Worm (Caenorhabditis elegans): ENCODE data around the gene C28A5.2.

Gene C28A5.2

ce11 chrIII:4439493-4439983, at the start of gene C28A5.2:
TSS of gene C28A5.2 (minus strand) at chrIII:4439543.
- TF ChIP-seq F33H1.4 (GFP tag; IDR thresholded peaks at IDR 0.05) (peak; percentile 79), pbrm-1 (GFP tag; IDR thresholded peaks at IDR 0.05) (no peak), madf-8 (GFP tag; conservative IDR thresholded peaks at IDR 0.05) (peak; percentile 90), madf-6 (GFP tag; IDR thresholded peaks at IDR 0.05) (peak; percentile 91), ceh-40 (GFP tag; IDR thresholded peaks at IDR 0.05) (no peak), xnd-1 (tag; optimal IDR thresholded peaks at IDR 0.05) (peak; percentile 62), tbp1 (GFP tag; optimal IDR thresholded peaks at IDR 0.05) (no peak), F57C9.4 (tag; optimal IDR thresholded peaks at IDR 0.05) (no peak), egrh-3 (GFP tag; IDR thresholded peaks at IDR 0.05) (no peak), ets-4 (GFP tag; optimal IDR thresholded peaks at IDR 0.05) (no peak), ceh-100 (GFP tag; IDR thresholded peaks at IDR 0.05) (no peak), lsl-1 (GFP tag; optimal IDR thresholded peaks at IDR 0.05) (peak; percentile 76)

- TF ChIP-seq madf-3 (GFP tag; IDR thresholded peaks at IDR 0.05): no peak; the same call in 1 of the 2 replicates
- TF ChIP-seq B0019.2 (GFP tag; conservative IDR thresholded peaks at IDR 0.05): peak; percentile 98
- no peak for TF ChIP-seq nhr-179 (tag; optimal IDR thresholded peaks at IDR 0.05)
- TF ChIP-seq Y79H2A.3 (GFP tag; conservative IDR thresholded peaks at IDR 0.05): peak; percentile 96
- peak; percentile 85 for TF ChIP-seq mcd-1 (GFP tag; IDR thresholded peaks at IDR 0.05)
- TF ChIP-seq C17E4.6 (GFP tag; IDR thresholded peaks at IDR 0.05): peak; percentile 98
- no peak for TF ChIP-seq let-607 (tag; optimal IDR thresholded peaks at IDR 0.05)
- TF ChIP-seq madf-8 (GFP tag; conservative IDR thresholded peaks at IDR 0.05): peak; percentile 99
- peak; percentile 60; the same call in 1 of the 2 replicates for TF ChIP-seq hmg-20 (GFP tag; IDR thresholded peaks at IDR 0.05)
- no peak for TF ChIP-seq C06A6.2 (GFP tag; conservative IDR thresholded peaks at IDR 0.05)
- TF ChIP-seq rpc-1 (optimal IDR thresholded peaks at IDR 0.05): no peak
- peak; percentile 21 for TF ChIP-seq rpc-1 (tag; optimal IDR thresholded peaks at IDR 0.05)
- no peak for TF ChIP-seq egl-18 (GFP tag; IDR thresholded peaks at IDR 0.05)
- TF ChIP-seq aptf-3 (GFP tag; IDR thresholded peaks at IDR 0.05): no peak
- peak; percentile 93 for TF ChIP-seq lir-1 (GFP tag; conservative IDR thresholded peaks at IDR 0.05)
- peak; percentile 91 for TF ChIP-seq attf-6 (GFP tag; IDR thresholded peaks at IDR 0.05)
- TF ChIP-seq nfya-1 (tag; optimal IDR thresholded peaks at IDR 0.05; ENCODE audit: borderline replicate concordance, insufficient read depth): no peak
- TF ChIP-seq ZK185.1 (tag; optimal IDR thresholded peaks at IDR 0.05; ENCODE audit: poor library complexity, severe bottlenecking): no peak
- peak; percentile 73 for TF ChIP-seq snpc-4 (GFP tag; optimal IDR thresholded peaks at IDR 0.05)
- TF ChIP-seq snpc-4 (tag; optimal IDR thresholded peaks at IDR 0.05): peak; percentile 62 to 89 (median 80)
- TF ChIP-seq ets-4 (GFP tag; optimal IDR thresholded peaks at IDR 0.05): no peak
- TF ChIP-seq B0035.1 (tag; optimal IDR thresholded peaks at IDR 0.05): no peak
- peak; percentile 91 for TF ChIP-seq pbrm-1 (GFP tag; IDR thresholded peaks at IDR 0.05)
- peak; percentile 100 for TF ChIP-seq xnd-1 (tag; optimal IDR thresholded peaks at IDR 0.05)
- no peak for TF ChIP-seq ceh-58 (GFP tag; IDR thresholded peaks at IDR 0.05)
- TF ChIP-seq ceh-40 (GFP tag; IDR thresholded peaks at IDR 0.05): no peak
- no peak for TF ChIP-seq ztf-3 (GFP tag; optimal IDR thresholded peaks at IDR 0.05)
- peak; percentile 98 for TF ChIP-seq dpl-1 (GFP tag; optimal IDR thresholded peaks at IDR 0.05)
- peak; percentile 99 for TF ChIP-seq tlf-1 (GFP tag; optimal IDR thresholded peaks at IDR 0.05)
- no peak for TF ChIP-seq T07F8.4 (tag; optimal IDR thresholded peaks at IDR 0.05)
- TF ChIP-seq lsy-27 (tag; optimal IDR thresholded peaks at IDR 0.05; ENCODE audit: borderline replicate concordance, insufficient read depth): no peak
- TF ChIP-seq egrh-3 (GFP tag; IDR thresholded peaks at IDR 0.05): no peak
- TF ChIP-seq Y56A3A.18 (GFP tag; IDR thresholded peaks at IDR 0.05): no peak
- peak; percentile 98 for TF ChIP-seq rcor-1 (GFP tag; IDR thresholded peaks at IDR 0.05)
- peak; percentile 99 for TF ChIP-seq F33H1.4 (GFP tag; IDR thresholded peaks at IDR 0.05)
- no peak; the same call in 1 of the 2 replicates for TF ChIP-seq dox-1 (GFP tag; IDR thresholded peaks at IDR 0.05)
- no peak for TF ChIP-seq atf-7 (tag; optimal IDR thresholded peaks at IDR 0.05)
- no peak; the same call in 1 of the 2 replicates for TF ChIP-seq Y53G8AR.9 (GFP tag; conservative IDR thresholded peaks at IDR 0.05)
- peak in 1 of 2 experiments; percentile 88 for TF ChIP-seq rec-8 (tag; optimal IDR thresholded peaks at IDR 0.05)
- no peak for TF ChIP-seq repo-1 (tag; optimal IDR thresholded peaks at IDR 0.05)
Observed at ce11 chrIII:4488892-4489409, 49.6 kb upstream of the C28A5.2 start, which contains the start of gene cpg-1. TSS of gene cpg-1 (plus strand) at chrIII:4489359.
